Worm (Caenorhabditis elegans) whole organism, young adult: ENCODE measurements around the gene F53H2.3.

Source experiments
- aptf-3 ChIP-seq: fragments of 200-800 bp; sonication (Bioruptor generic); IDR thresholded peaks from 2 replicates; pipeline ENCODE4 v1.3.6; 2022; ENCODE audit warnings: missing genetic modification characterization, missing compliant biosample characterization
- attf-3 ChIP-seq: fragments of 200-800 bp; sonication (Bioruptor generic); conservative IDR thresholded peaks from 2 replicates; pipeline ENCODE4 v1.3.6; 2022; ENCODE audit warnings: missing genetic modification reagents, missing genetic modification characterization, missing compliant biosample characterization
- lir-1 ChIP-seq: fragments of 200-800 bp; sonication (Bioruptor generic); conservative IDR thresholded peaks from 2 replicates; pipeline ENCODE4 v1.3.6; 2022; ENCODE audit warnings: missing genetic modification reagents, missing genetic modification characterization, missing compliant biosample characterization
- madf-6 ChIP-seq: fragments of 200-800 bp; sonication (Bioruptor generic); IDR thresholded peaks from 2 replicates; pipeline ENCODE4 v1.3.6; 2022; ENCODE audit warnings: missing genetic modification reagents, missing genetic modification characterization, missing compliant biosample characterization
- nfyb-1 ChIP-seq: fragments of 200-800 bp; sonication (Bioruptor generic); IDR thresholded peaks from 2 replicates; pipeline ENCODE4 v1.3.6; 2022; ENCODE audit warnings: missing genetic modification reagents, missing genetic modification characterization, missing compliant biosample characterization
- nhr-120 ChIP-seq: fragments of 200-800 bp; sonication (Bioruptor generic); IDR thresholded peaks from 2 replicates; pipeline ENCODE4 v1.3.6; 2022; ENCODE audit warnings: missing genetic modification characterization, missing compliant biosample characterization
- unc-62 ChIP-seq: fragments of 150-350 bp; optimal IDR thresholded peaks from 2 replicates; lab custom pipeline; 2014; ENCODE audit warnings: missing biosample characterization, missing genetic modification reagents, missing genetic modification characterization

DNA sequence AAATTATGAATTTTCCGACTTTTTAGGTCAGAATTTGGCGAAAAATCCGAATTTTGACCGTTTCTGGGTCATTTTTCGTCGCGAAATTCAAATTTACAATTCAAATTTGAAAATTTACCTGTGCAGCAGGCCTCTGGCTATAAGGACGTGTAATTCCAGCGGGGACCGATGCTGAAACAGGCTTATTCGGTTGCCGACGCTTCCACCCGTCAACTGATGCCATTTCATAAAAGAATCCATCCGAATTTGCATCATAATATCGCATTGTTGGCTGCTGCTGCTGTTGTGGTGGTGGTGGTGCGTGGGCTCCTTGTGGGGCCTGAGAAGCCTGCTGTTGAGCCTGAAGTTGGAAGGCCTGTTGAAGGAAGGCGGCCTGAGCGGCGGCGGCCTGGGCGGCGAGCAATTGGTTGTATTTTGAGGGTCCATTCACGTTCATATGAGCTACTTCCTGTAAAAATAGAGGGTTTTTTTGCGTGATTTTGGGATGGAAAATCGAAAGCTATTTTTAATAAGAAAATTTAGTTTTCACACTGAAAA is 12.0 kb downstream of the F53H2.3 start:
- TF ChIP-seq nfyb-1 (GFP tag; lab: Robert Waterston, UW) = no peak
- TF ChIP-seq attf-3 (GFP tag; lab: Robert Waterston, UW) = no peak
- no peak for TF ChIP-seq nhr-120 (GFP tag; lab: Robert Waterston, UW)
- no peak for TF ChIP-seq lir-1 (GFP tag; lab: Robert Waterston, UW)
- TF ChIP-seq madf-6 (GFP tag; lab: Robert Waterston, UW) = no peak
- no peak for TF ChIP-seq unc-62 (GFP tag; lab: Kevin White, UChicago)
- TF ChIP-seq aptf-3 = no peak
